Worm (Caenorhabditis elegans) whole organism, young adult: ENCODE measurements around the gene mpz-3.

Experiments
- B0336.3 ChIP-seq: fragments of 200-800 bp; sonication (Bioruptor generic); IDR thresholded peaks from 2 replicates; pipeline ENCODE4 v1.3.6; 2022; ENCODE audit warnings: missing genetic modification characterization, missing compliant biosample characterization
- F10E7.11 ChIP-seq: sonication (generic microtip); optimal IDR thresholded peaks from 2 replicates; lab custom pipeline; 2017; ENCODE audit warnings: mild to moderate bottlenecking, missing genetic modification characterization, moderate library complexity, missing compliant biosample characterization
- F57A8.1 ChIP-seq: fragments of 200-800 bp; sonication (Bioruptor generic); optimal IDR thresholded peaks from 2 replicates; lab custom pipeline; 2018; ENCODE audit warnings: mild to moderate bottlenecking, missing genetic modification characterization, moderate library complexity, missing compliant biosample characterization
- K12H6.12 ChIP-seq: fragments of 200-800 bp; sonication (Bioruptor generic); optimal IDR thresholded peaks from 2 replicates; lab custom pipeline; 2018; ENCODE audit warnings: mild to moderate bottlenecking, missing genetic modification characterization, missing compliant biosample characterization
- Y53F4B.3 ChIP-seq: fragments of 200-800 bp; sonication (Bioruptor generic); IDR thresholded peaks from 2 replicates; pipeline ENCODE4 v1.3.6; 2022; ENCODE audit warnings: missing genetic modification reagents, missing genetic modification characterization, missing compliant biosample characterization
- ceh-58 ChIP-seq: fragments of 200-800 bp; sonication (Bioruptor generic); IDR thresholded peaks from 2 replicates; pipeline ENCODE4 v1.3.6; 2022; ENCODE audit warnings: missing genetic modification characterization, missing compliant biosample characterization
- ceh-79 ChIP-seq: sonication (generic microtip); optimal IDR thresholded peaks from 2 replicates; lab custom pipeline; 2017; ENCODE audit warnings: mild to moderate bottlenecking, missing genetic modification characterization, missing compliant biosample characterization
- chd-7 ChIP-seq: sonication (generic microtip); optimal IDR thresholded peaks from 2 replicates; lab custom pipeline; 2016; ENCODE audit warnings: mild to moderate bottlenecking, missing genetic modification characterization, moderate library complexity, missing compliant biosample characterization
- egl-18 ChIP-seq: fragments of 200-800 bp; sonication (Bioruptor generic); IDR thresholded peaks from 2 replicates; pipeline ENCODE4 v1.3.6; 2022; ENCODE audit warnings: missing genetic modification reagents, missing genetic modification characterization, missing compliant biosample characterization
- gei-17 ChIP-seq: fragments of 200-800 bp; sonication (Bioruptor generic); optimal IDR thresholded peaks from 2 replicates; lab custom pipeline; 2018; ENCODE audit warnings: mild to moderate bottlenecking, missing genetic modification characterization, missing compliant biosample characterization
- hmg-1.2 ChIP-seq: fragments of 200-800 bp; sonication (Bioruptor generic); IDR thresholded peaks from 2 replicates; pipeline ENCODE4 v1.3.6; 2022; ENCODE audit warnings: missing genetic modification reagents, missing genetic modification characterization, missing compliant biosample characterization
- lsy-27 ChIP-seq: sonication (generic microtip); optimal IDR thresholded peaks from 2 replicates; lab custom pipeline; 2017; ENCODE audit warnings: missing genetic modification characterization, mild to moderate bottlenecking, missing compliant biosample characterization, antibody characterized with exemption, missing genotype, borderline replicate concordance; ENCODE audit not compliant: insufficient read depth
- snpc-4 ChIP-seq, 5 experiments: fragments of 150-350 bp in 1 of 5; sonication (generic microtip) in 4 of 5; optimal IDR thresholded peaks; 2 replicates each; lab custom pipeline; 2014 to 2018; ENCODE audit warnings: missing genetic modification characterization in 5 of 5, missing biosample characterization in 3 of 5, antibody characterized with exemption in 2 of 5, mild to moderate bottlenecking in 2 of 5, missing compliant biosample characterization in 2 of 5, missing genotype in 2 of 5, moderate library complexity in 2 of 5, missing genetic modification reagents in 1 of 5
- unc-62 ChIP-seq: fragments of 150-350 bp; optimal IDR thresholded peaks from 2 replicates; lab custom pipeline; 2014; ENCODE audit warnings: missing biosample characterization, missing genetic modification reagents, missing genetic modification characterization

DNA sequence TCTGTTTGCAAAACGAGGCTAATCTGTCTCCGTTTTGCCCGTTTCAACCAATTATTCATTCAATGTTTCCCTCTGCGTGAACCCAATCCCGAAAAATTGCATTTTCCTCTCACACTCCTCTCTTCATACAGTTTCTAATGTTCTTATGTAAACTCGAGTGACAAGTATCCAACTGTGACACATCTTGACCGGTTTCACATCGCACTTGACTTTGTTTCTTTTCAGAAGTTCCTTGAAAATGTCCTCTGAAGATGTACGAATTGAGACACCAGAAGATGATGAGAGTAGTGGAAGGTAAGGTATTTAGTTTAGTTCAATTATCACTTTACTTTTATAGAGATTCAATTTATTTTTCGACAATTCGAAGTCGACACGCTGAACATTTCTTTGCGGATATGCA, 33.3 kb downstream of the mpz-3 start, which contains the start of gene abcx-1:
- TF ChIP-seq ceh-58 (GFP tag; lab: Robert Waterston, UW): no peak
- TF ChIP-seq ceh-79: no peak
- no peak for TF ChIP-seq snpc-4 (GFP tag; optimal IDR thresholded peaks at IDR 0.05; lab: Kevin White, UChicago)
- no peak for TF ChIP-seq snpc-4 (tag; optimal IDR thresholded peaks at IDR 0.05; lab: Kevin White, UChicago)
- TF ChIP-seq lsy-27: no peak
- TF ChIP-seq F10E7.11 (tag; lab: Kevin White, UChicago): no peak
- TF ChIP-seq egl-18: no peak
- no peak for TF ChIP-seq K12H6.12 (tag; lab: Kevin White, UChicago)
- TF ChIP-seq F57A8.1 (GFP tag; lab: Kevin White, UChicago): no peak
- no peak for TF ChIP-seq hmg-1.2 (GFP tag; lab: Robert Waterston, UW)
- TF ChIP-seq gei-17 (GFP tag; lab: Kevin White, UChicago): no peak
- TF ChIP-seq unc-62: no peak
- no peak for TF ChIP-seq Y53F4B.3 (GFP tag; lab: Robert Waterston, UW)
- TF ChIP-seq chd-7: no peak
- no peak for TF ChIP-seq B0336.3 (GFP tag; lab: Robert Waterston, UW)
